Fruit fly (Drosophila melanogaster): ENCODE data around the gene Agpat1.

dm6 chrX:12764640-12765039 is 426 bp upstream of the Agpat1 start:
- TF ChIP-seq kay (GFP tag; ENCODE audit: borderline replicate concordance): no peak
- no peak for TF ChIP-seq CG14711 (tag; optimal IDR thresholded peaks at IDR 0.05)
- TF ChIP-seq Clk (GFP tag; optimal IDR thresholded peaks at IDR 0.05): no peak
- no peak for TF ChIP-seq bab1 (GFP tag; optimal IDR thresholded peaks at IDR 0.05)
- no peak for TF ChIP-seq CG7045 (GFP tag; optimal IDR thresholded peaks at IDR 0.05)
- no peak for TF ChIP-seq cic (GFP tag; optimal IDR thresholded peaks at IDR 0.05)
